Fruit fly (Drosophila melanogaster): ENCODE measurements around the gene pad.

pad gene

dm6 chr3R:16341817-16342374 is at the start of gene pad, which contains the start of gene SF2 (continued):
- TF ChIP-seq CG3995 (GFP tag; optimal IDR thresholded peaks at IDR 0.05) = peak; percentile 62
- peak; percentile 58 for TF ChIP-seq disco-r (GFP tag; optimal IDR thresholded peaks at IDR 0.05)
- TF ChIP-seq HLHmδ (GFP tag; optimal IDR thresholded peaks at IDR 0.05) = peak; percentile 13
- peak; percentile 87 for TF ChIP-seq ewg (GFP tag; optimal IDR thresholded peaks at IDR 0.05)
- TF ChIP-seq CG13624 (GFP tag; optimal IDR thresholded peaks at IDR 0.05) = peak; percentile 80
- TF ChIP-seq ranshi (GFP tag; IDR thresholded peaks at IDR 0.05) = peak; percentile 67; the same call in 1 of the 2 replicates
- TF ChIP-seq CG31224 (GFP tag; IDR thresholded peaks at IDR 0.05) = peak; percentile 45
- peak; percentile 57 for TF ChIP-seq ERR (GFP tag; optimal IDR thresholded peaks at IDR 0.05)
- no peak for TF ChIP-seq dati (GFP tag; IDR thresholded peaks at IDR 0.05)
- no peak for TF ChIP-seq CG7928 (GFP tag; optimal IDR thresholded peaks at IDR 0.05)
- peak; percentile 2 for TF ChIP-seq CG30431 (GFP tag; optimal IDR thresholded peaks at IDR 0.05)
- peak; percentile 83 for TF ChIP-seq Bteb2 (GFP tag; optimal IDR thresholded peaks at IDR 0.05)
- no peak for TF ChIP-seq D (optimal IDR thresholded peaks at IDR 0.05)
- peak; percentile 39 for TF ChIP-seq D (GFP tag; optimal IDR thresholded peaks at IDR 0.05)
- TF ChIP-seq Dbx (GFP tag; IDR thresholded peaks at IDR 0.05) = peak; percentile 86
- TF ChIP-seq tap (tag; optimal IDR thresholded peaks at IDR 0.05) = no peak
- TF ChIP-seq bcd (GFP tag; optimal IDR thresholded peaks at IDR 0.05) = peak; percentile 80
- peak; percentile 76 for TF ChIP-seq Meics (GFP tag; optimal IDR thresholded peaks at IDR 0.05)
- peak; percentile 75 for TF ChIP-seq Ets97D (GFP tag; optimal IDR thresholded peaks at IDR 0.05)
- peak; percentile 37 for TF ChIP-seq Elba2 (GFP tag; optimal IDR thresholded peaks at IDR 0.05)
- TF ChIP-seq run (tag; optimal IDR thresholded peaks at IDR 0.05) = peak; percentile 51
- no peak for TF ChIP-seq fru (optimal IDR thresholded peaks at IDR 0.05)
- TF ChIP-seq CG5180 (GFP tag; optimal IDR thresholded peaks at IDR 0.05) = peak; percentile 31
- TF ChIP-seq CG12155 (GFP tag; optimal IDR thresholded peaks at IDR 0.05) = peak; percentile 81
- TF ChIP-seq row (GFP tag; IDR thresholded peaks at IDR 0.05) = peak; percentile 97
- peak; percentile 74 for TF ChIP-seq CG18599 (GFP tag; optimal IDR thresholded peaks at IDR 0.05)
- TF ChIP-seq CG14860 (GFP tag; IDR thresholded peaks at IDR 0.05; ENCODE audit: partially characterized antibody) = peak; percentile 97
- TF ChIP-seq CG17385 (GFP tag; optimal IDR thresholded peaks at IDR 0.05) = peak; percentile 61
- peak; percentile 91 for TF ChIP-seq lilli (GFP tag; optimal IDR thresholded peaks at IDR 0.05)
- peak; percentile 76 for TF ChIP-seq CG15601 (tag; optimal IDR thresholded peaks at IDR 0.05)
- TF ChIP-seq ase (GFP tag; IDR thresholded peaks at IDR 0.05) = peak; percentile 59; the same call in 1 of the 3 replicates
- no peak for TF ChIP-seq CG4360 (GFP tag; IDR thresholded peaks at IDR 0.05)
- TF ChIP-seq Med (GFP tag) = peak; percentile 95
- no peak for TF ChIP-seq CG4707 (GFP tag; optimal IDR thresholded peaks at IDR 0.05)
- TF ChIP-seq Blimp-1 (GFP tag; optimal IDR thresholded peaks at IDR 0.05) = no peak
- TF ChIP-seq gsb-n (tag; optimal IDR thresholded peaks at IDR 0.05) = peak; percentile 63
- TF ChIP-seq Sox102F (GFP tag; optimal IDR thresholded peaks at IDR 0.05) = no peak
- TF ChIP-seq HmgD (GFP tag; optimal IDR thresholded peaks at IDR 0.05) = no peak
- TF ChIP-seq crol (GFP tag; IDR thresholded peaks at IDR 0.05) = no peak
- peak; percentile 48 for TF ChIP-seq Atf-2 (GFP tag; optimal IDR thresholded peaks at IDR 0.05)
- peak; percentile 79 for TF ChIP-seq Hmr (GFP tag; optimal IDR thresholded peaks at IDR 0.05)
- peak; percentile 66 for TF ChIP-seq Side (GFP tag; optimal IDR thresholded peaks at IDR 0.05)
- no peak for TF ChIP-seq fd64A (GFP tag; optimal IDR thresholded peaks at IDR 0.05)
- peak; percentile 35 for TF ChIP-seq btn (GFP tag; optimal IDR thresholded peaks at IDR 0.05)
- peak; percentile 39 for TF ChIP-seq CG3407 (GFP tag; optimal IDR thresholded peaks at IDR 0.05)
- TF ChIP-seq Nf-YA (GFP tag; IDR thresholded peaks at IDR 0.05) = no peak
- no peak for TF ChIP-seq BtbVII (GFP tag; optimal IDR thresholded peaks at IDR 0.05)
- TF ChIP-seq grau (tag; optimal IDR thresholded peaks at IDR 0.05) = peak; percentile 84
- TF ChIP-seq Six4 (GFP tag; optimal IDR thresholded peaks at IDR 0.05) = peak; percentile 65
- peak; percentile 95 for TF ChIP-seq MESR4 (GFP tag; optimal IDR thresholded peaks at IDR 0.05)
- peak; percentile 9 for TF ChIP-seq CTCF (GFP tag; optimal IDR thresholded peaks at IDR 0.05)
- peak; percentile 88 for TF ChIP-seq trem (tag; optimal IDR thresholded peaks at IDR 0.05)
